Worm (Caenorhabditis elegans) whole organism, L4 larva: Measurements from ENCODE around the gene atx-3.

Source experiments
- D1046.2 ChIP-seq: fragments of 200-800 bp; sonication (Bioruptor generic); IDR thresholded peaks from 2 replicates; pipeline ENCODE4 v1.3.6; 2022; ENCODE audit warnings: missing genetic modification characterization, missing compliant biosample characterization
- T20F7.1 ChIP-seq: fragments of 200-800 bp; sonication (Bioruptor generic); optimal IDR thresholded peaks from 2 replicates; lab custom pipeline; 2018; ENCODE audit warnings: mild to moderate bottlenecking, missing genetic modification characterization, missing compliant biosample characterization
- T26A8.4 ChIP-seq: fragments of 200-800 bp; sonication (Bioruptor generic); IDR thresholded peaks from 2 replicates; pipeline ENCODE4 v1.3.6; 2022; ENCODE audit warnings: missing genetic modification characterization, missing compliant biosample characterization
- Y105C5A.15 ChIP-seq: fragments of 200-800 bp; sonication (Bioruptor generic); IDR thresholded peaks from 2 replicates; pipeline ENCODE4 v1.3.6; 2022; ENCODE audit warnings: missing genetic modification characterization, missing compliant biosample characterization
- Y48G9A.11 ChIP-seq: fragments of 200-800 bp; sonication (Bioruptor generic); IDR thresholded peaks from 2 replicates; pipeline ENCODE4 v1.3.6; 2022; ENCODE audit warnings: missing genetic modification reagents, missing genetic modification characterization, missing compliant biosample characterization
- ZK546.5 ChIP-seq, 2 experiments: sonication (generic microtip); optimal IDR thresholded peaks; 2 replicates each; lab custom pipeline; 2017; ENCODE audit warnings: missing biosample characterization in 2 of 2, missing genetic modification characterization in 2 of 2
- aha-1 ChIP-seq: fragments of 150-350 bp; peaks from one replicate; lab custom pipeline; 2014; ENCODE audit warnings: missing biosample characterization, missing genetic modification characterization
- aly-2 ChIP-seq: sonication (generic microtip); optimal IDR thresholded peaks from 2 replicates; lab custom pipeline; 2018; ENCODE audit warnings: missing biosample characterization, missing genetic modification characterization
- arid-1 ChIP-seq: fragments of 200-800 bp; sonication (Bioruptor generic); conservative IDR thresholded peaks from 2 replicates; pipeline ENCODE4 v1.3.6; 2022; ENCODE audit warnings: missing genetic modification reagents, missing genetic modification characterization, missing compliant biosample characterization
- ceh-44 ChIP-seq: fragments of 200-800 bp; sonication (Bioruptor generic); IDR thresholded peaks from 2 replicates; pipeline ENCODE4 v1.3.6; 2022; ENCODE audit warnings: missing genetic modification reagents, missing genetic modification characterization, missing compliant biosample characterization
- cey-2 ChIP-seq: sonication (generic microtip); optimal IDR thresholded peaks from 3 replicates; lab custom pipeline; 2017; ENCODE audit warnings: missing genetic modification characterization, mild to moderate bottlenecking, missing compliant biosample characterization, antibody characterized with exemption, borderline replicate concordance; ENCODE audit not compliant: insufficient read depth
- daf-12 ChIP-seq: fragments of 150-350 bp; optimal IDR thresholded peaks from 2 replicates; lab custom pipeline; 2014; ENCODE audit warnings: missing biosample characterization, missing genetic modification reagents, missing genetic modification characterization
- daf-16 ChIP-seq, 3 experiments: sonication (generic microtip); optimal IDR thresholded peaks; 2 replicates each; lab custom pipeline; 2016 to 2017; ENCODE audit warnings: missing genetic modification characterization in 3 of 3, missing genetic modification reagents in 3 of 3, mild to moderate bottlenecking in 2 of 3, missing compliant biosample characterization in 2 of 3, missing biosample characterization in 1 of 3, moderate library complexity in 1 of 3
- dmd-6 ChIP-seq: fragments of 200-800 bp; sonication (Bioruptor generic); IDR thresholded peaks from 2 replicates; pipeline ENCODE4 v1.3.6; 2022; ENCODE audit warnings: missing genetic modification reagents, missing genetic modification characterization, missing compliant biosample characterization
- dmd-8 ChIP-seq: fragments of 200-800 bp; sonication (Bioruptor generic); IDR thresholded peaks from 2 replicates; pipeline ENCODE4 v1.3.6; 2022; ENCODE audit warnings: missing genetic modification characterization, missing compliant biosample characterization
- dpl-1 ChIP-seq: fragments of 150-350 bp; optimal IDR thresholded peaks from 2 replicates; lab custom pipeline; 2014; ENCODE audit warnings: missing biosample characterization, missing genetic modification reagents, missing genetic modification characterization
- duxl-1 ChIP-seq: sonication (generic microtip); optimal IDR thresholded peaks from 2 replicates; lab custom pipeline; 2016; ENCODE audit warnings: mild to moderate bottlenecking, missing genetic modification characterization, moderate library complexity, missing compliant biosample characterization; ENCODE audit not compliant: poor library complexity
- egl-43 ChIP-seq: fragments of 200-800 bp; sonication (Bioruptor generic); IDR thresholded peaks from 2 replicates; pipeline ENCODE4 v1.3.6; 2022; ENCODE audit warnings: missing genetic modification reagents, missing genetic modification characterization, missing compliant biosample characterization
- gei-8 ChIP-seq: fragments of 200-800 bp; sonication (Bioruptor generic); optimal IDR thresholded peaks from 2 replicates; lab custom pipeline; 2018; ENCODE audit warnings: mild to moderate bottlenecking, missing genetic modification characterization, missing compliant biosample characterization
- hif-1 ChIP-seq, 2 experiments: sonication (generic microtip); optimal IDR thresholded peaks; 2 replicates each; lab custom pipeline; 2016 to 2017; ENCODE audit warnings: missing compliant biosample characterization in 2 of 2, missing genetic modification characterization in 2 of 2, missing genetic modification reagents in 2 of 2, missing genotype in 2 of 2, mild to moderate bottlenecking in 1 of 2
- hlh-11 ChIP-seq: fragments of 200-800 bp; sonication (Bioruptor generic); optimal IDR thresholded peaks from 2 replicates; lab custom pipeline; 2018; ENCODE audit warnings: mild to moderate bottlenecking, missing genetic modification characterization, missing compliant biosample characterization
- hlh-30 ChIP-seq: sonication (generic microtip); optimal IDR thresholded peaks from 2 replicates; lab custom pipeline; 2017; ENCODE audit warnings: antibody characterized with exemption, mild to moderate bottlenecking, missing genetic modification characterization, missing compliant biosample characterization; ENCODE audit not compliant: insufficient read depth
- lim-7 ChIP-seq: fragments of 200-800 bp; sonication (Bioruptor generic); IDR thresholded peaks from 2 replicates; pipeline ENCODE4 v1.3.6; 2022; ENCODE audit warnings: missing genetic modification characterization, missing compliant biosample characterization
- lin-1 ChIP-seq: fragments of 200-800 bp; sonication (Bioruptor generic); IDR thresholded peaks from 2 replicates; pipeline ENCODE4 v1.3.6; 2022; ENCODE audit warnings: missing genetic modification reagents, missing genetic modification characterization, missing compliant biosample characterization
- lin-29 ChIP-seq: fragments of 200-800 bp; sonication (Bioruptor generic); IDR thresholded peaks from 2 replicates; pipeline ENCODE4 v1.3.6; 2022; ENCODE audit warnings: missing genetic modification reagents, missing genetic modification characterization, missing compliant biosample characterization
- lin-39 ChIP-seq: fragments of 150-350 bp; optimal IDR thresholded peaks from 2 replicates; lab custom pipeline; 2014; ENCODE audit warnings: missing biosample characterization, missing genetic modification reagents, missing genetic modification characterization
- lir-3 ChIP-seq: sonication (generic microtip); optimal IDR thresholded peaks from 2 replicates; lab custom pipeline; 2016; ENCODE audit warnings: mild to moderate bottlenecking, missing genetic modification characterization, missing compliant biosample characterization
- madf-5 ChIP-seq, 2 experiments: fragments of 200-800 bp; sonication (Bioruptor generic); IDR thresholded peaks; 2 replicates each; pipeline ENCODE4 v1.3.6; 2022; ENCODE audit warnings: missing compliant biosample characterization in 2 of 2, missing genetic modification characterization in 2 of 2
- mes-2 ChIP-seq: sonication (generic microtip); optimal IDR thresholded peaks from 2 replicates; lab custom pipeline; 2016; ENCODE audit warnings: missing genotype, mild to moderate bottlenecking, missing genetic modification characterization, missing compliant biosample characterization; ENCODE audit not compliant: poor library complexity, severe bottlenecking
- mxl-2 ChIP-seq: fragments of 200-800 bp; sonication (Bioruptor generic); conservative IDR thresholded peaks from 2 replicates; pipeline ENCODE4 v1.3.6; 2022; ENCODE audit warnings: missing genetic modification reagents, missing genetic modification characterization, missing compliant biosample characterization
- nhr-28 ChIP-seq: fragments of 150-350 bp; optimal IDR thresholded peaks from 2 replicates; lab custom pipeline; 2014; ENCODE audit warnings: missing biosample characterization, missing genetic modification characterization
- nhr-42 ChIP-seq: fragments of 200-800 bp; sonication (Bioruptor generic); IDR thresholded peaks from 2 replicates; pipeline ENCODE4 v1.3.6; 2022; ENCODE audit warnings: missing genetic modification characterization, missing compliant biosample characterization
- pha-4 ChIP-seq, 2 experiments: fragments of 150-350 bp in 1 of 2; fragments of 200-800 bp in 1 of 2; sonication (Bioruptor generic) in 1 of 2; IDR thresholded peaks in 1 of 2; optimal IDR thresholded peaks in 1 of 2; 2 replicates each; pipeline versions ENCODE4 v1.3.6 to Lab custom; 2014 to 2022; ENCODE audit warnings: missing genetic modification characterization in 2 of 2, missing genetic modification reagents in 2 of 2, missing biosample characterization in 1 of 2, missing compliant biosample characterization in 1 of 2
- php-3 ChIP-seq: fragments of 200-800 bp; sonication (Bioruptor generic); IDR thresholded peaks from 2 replicates; pipeline ENCODE4 v1.3.6; 2022; ENCODE audit warnings: missing genetic modification reagents, missing genetic modification characterization, missing compliant biosample characterization
- saeg-2 ChIP-seq: fragments of 200-800 bp; sonication (Bioruptor generic); IDR thresholded peaks from 2 replicates; pipeline ENCODE4 v1.3.6; 2022; ENCODE audit warnings: missing genetic modification reagents, missing genetic modification characterization, missing compliant biosample characterization
- sdz-12 ChIP-seq: fragments of 200-800 bp; sonication (Bioruptor generic); optimal IDR thresholded peaks from 2 replicates; lab custom pipeline; 2018; ENCODE audit warnings: mild to moderate bottlenecking, missing genetic modification characterization, missing compliant biosample characterization
- set-16 ChIP-seq: fragments of 200-800 bp; sonication (Bioruptor generic); IDR thresholded peaks from 2 replicates; pipeline ENCODE4 v1.3.6; 2022; ENCODE audit warnings: missing genetic modification reagents, missing genetic modification characterization, missing compliant biosample characterization
- spr-1 ChIP-seq: sonication (generic microtip); optimal IDR thresholded peaks from 2 replicates; lab custom pipeline; 2016; ENCODE audit warnings: mild to moderate bottlenecking, missing genetic modification characterization, missing compliant biosample characterization
- spr-3 ChIP-seq: fragments of 200-800 bp; sonication (Bioruptor generic); optimal IDR thresholded peaks from 2 replicates; lab custom pipeline; 2018; ENCODE audit warnings: mild to moderate bottlenecking, missing genetic modification characterization, missing compliant biosample characterization
- tag-97 ChIP-seq: fragments of 200-800 bp; sonication (Bioruptor generic); IDR thresholded peaks from 2 replicates; pipeline ENCODE4 v1.3.6; 2022; ENCODE audit warnings: missing genetic modification characterization, missing compliant biosample characterization
- tra-1 ChIP-seq: fragments of 200-800 bp; sonication (Bioruptor generic); IDR thresholded peaks from 2 replicates; pipeline ENCODE4 v1.3.6; 2022; ENCODE audit warnings: missing genetic modification reagents, missing genetic modification characterization, missing compliant biosample characterization
- unc-39 ChIP-seq: sonication (generic microtip); optimal IDR thresholded peaks from 2 replicates; lab custom pipeline; 2017; ENCODE audit warnings: missing biosample characterization, missing genetic modification characterization
- vab-7 ChIP-seq: fragments of 200-800 bp; sonication (Bioruptor generic); IDR thresholded peaks from 2 replicates; pipeline ENCODE4 v1.3.6; 2022; ENCODE audit warnings: missing genetic modification reagents, missing genetic modification characterization, missing compliant biosample characterization
- zfp-2 ChIP-seq: sonication (generic microtip); optimal IDR thresholded peaks from 2 replicates; lab custom pipeline; 2016; ENCODE audit warnings: mild to moderate bottlenecking, missing genetic modification characterization, missing compliant biosample characterization
- zip-2 ChIP-seq: fragments of 150-350 bp; optimal IDR thresholded peaks from 2 replicates; lab custom pipeline; 2014; ENCODE audit warnings: missing biosample characterization, missing genetic modification characterization
- ztf-11 ChIP-seq: fragments of 150-350 bp; optimal IDR thresholded peaks from 2 replicates; lab custom pipeline; 2014; ENCODE audit warnings: missing biosample characterization, missing genetic modification characterization

Gene atx-3

ce11 chrV:15550408-15550807 lies 26.8 kb downstream of the atx-3 start:
- TF ChIP-seq set-16 (GFP tag; lab: Robert Waterston, UW) = 0 out of 2 replicates have a peak, but pooled peaks have one; percentile 10
- TF ChIP-seq zfp-2 (tag; lab: Kevin White, UChicago) = no peak
- 0 out of 2 replicates have a peak, but pooled peaks have one; percentile 14 for TF ChIP-seq egl-43 (GFP tag; lab: Robert Waterston, UW)

- TF ChIP-seq T20F7.1 (GFP tag; lab: Kevin White, UChicago) (no peak), hif-1 (tag; optimal IDR thresholded peaks at IDR 0.05; lab: Kevin White, UChicago) (no peak), zip-2 (tag; lab: Kevin White, UChicago) (no peak), dmd-6 (GFP tag; lab: Robert Waterston, UW) (peak; percentile 39), daf-12 (tag; lab: Kevin White, UChicago) (no peak), sdz-12 (peak; percentile 66), unc-39 (tag; lab: Kevin White, UChicago) (no peak), mes-2 (tag; lab: Kevin White, UChicago) (no peak), egl-43 (GFP tag; lab: Robert Waterston, UW) (peak; percentile 87), tag-97 (GFP tag; lab: Robert Waterston, UW) (no peak), lim-7 (peak; percentile 93), Y48G9A.11 (GFP tag; lab: Robert Waterston, UW) (peak; percentile 71), cey-2 (tag; lab: Kevin White, UChicago) (no peak), dpl-1 (GFP tag; lab: Kevin White, UChicago) (no peak), mxl-2 (GFP tag; lab: Robert Waterston, UW) (no peak), dmd-8 (peak; percentile 76; the same call in 1 of the 2 replicates), lir-3 (peak; percentile 23), T26A8.4 (GFP tag; lab: Robert Waterston, UW) (peak; percentile 41), vab-7 (GFP tag; lab: Robert Waterston, UW) (peak; percentile 85), ceh-44 (GFP tag; lab: Robert Waterston, UW) (peak; percentile 77; the same call in 1 of the 2 replicates), aha-1 (tag; lab: Kevin White, UChicago) (no peak), nhr-28 (no peak), tra-1 (GFP tag; lab: Robert Waterston, UW) (peak; percentile 56; the same call in 1 of the 2 replicates), gei-8 (GFP tag; lab: Kevin White, UChicago) (peak; percentile 53), saeg-2 (GFP tag; lab: Robert Waterston, UW) (peak; percentile 20; the same call in 1 of the 2 replicates), lin-39 (tag; lab: Kevin White, UChicago) (no peak), hlh-30 (tag; lab: Kevin White, UChicago) (no peak), lin-1 (GFP tag; lab: Robert Waterston, UW) (peak; percentile 55; the same call in 1 of the 2 replicates), zfp-2 (tag; lab: Kevin White, UChicago) (no peak), spr-3 (GFP tag; lab: Kevin White, UChicago) (peak; percentile 13), php-3 (GFP tag; lab: Robert Waterston, UW) (no peak), duxl-1 (tag; lab: Kevin White, UChicago) (peak; percentile 43), arid-1 (GFP tag; lab: Robert Waterston, UW) (peak; percentile 81), spr-1 (tag; lab: Kevin White, UChicago) (peak; percentile 9), lin-29 (GFP tag; lab: Robert Waterston, UW) (no peak), madf-5 (GFP tag; IDR thresholded peaks at IDR 0.05; lab: Robert Waterston, UW) (peak in 1 of 2 experiments; percentile 63; a peak in 1 of 4 replicates), ZK546.5 (tag; optimal IDR thresholded peaks at IDR 0.05; lab: Kevin White, UChicago) (no peak), aly-2 (tag; lab: Kevin White, UChicago) (no peak), daf-16 (GFP tag; optimal IDR thresholded peaks at IDR 0.05; lab: Kevin White, UChicago) (peak in 1 of 2 experiments; percentile 41), daf-16 (tag; optimal IDR thresholded peaks at IDR 0.05; lab: Kevin White, UChicago) (no peak), pha-4 (GFP tag; IDR thresholded peaks at IDR 0.05; lab: Robert Waterston, UW) (peak; percentile 67), pha-4 (tag; optimal IDR thresholded peaks at IDR 0.05; lab: Kevin White, UChicago) (no peak), Y105C5A.15 (0 out of 2 replicates have a peak, but pooled peaks have one; percentile 49), hlh-11 (tag; lab: Kevin White, UChicago) (no peak), D1046.2 (GFP tag; lab: Robert Waterston, UW) (0 out of 2 replicates have a peak, but pooled peaks have one; percentile 42), ztf-11 (tag; lab: Kevin White, UChicago) (no peak), nhr-42 (GFP tag; lab: Robert Waterston, UW) (no peak)
These were observed 29.5 kb downstream of the atx-3 start for ce11 chrV:15547727-15548126.
